Fruit fly (Drosophila melanogaster) whole organism, embryonic: ENCODE results near the gene ihog.

Experiments used
- Antp ChIP-seq: fragments of 200-800 bp; sonication (Bioruptor generic); optimal IDR thresholded peaks from 3 replicates; lab custom pipeline; 2016; ENCODE audit warnings: missing biosample characterization, missing genetic modification characterization
- B-H2 ChIP-seq: fragments of 200-800 bp; sonication (Bioruptor generic); optimal IDR thresholded peaks from 2 replicates; lab custom pipeline; 2018; ENCODE audit warnings: missing biosample characterization, mild to moderate bottlenecking, missing genetic modification characterization
- CG11247 ChIP-seq: fragments of 200-800 bp; sonication (Bioruptor generic); IDR thresholded peaks from 2 replicates; pipeline ENCODE4 v1.3.6; 2022; ENCODE audit warnings: missing biosample characterization, missing genetic modification characterization
- CG11504 ChIP-seq: fragments of 200-800 bp; sonication (Bioruptor generic); optimal IDR thresholded peaks from 3 replicates; lab custom pipeline; 2019; ENCODE audit warnings: missing biosample characterization, mild to moderate bottlenecking, missing genetic modification characterization, moderate library complexity
- CG12769 ChIP-seq: fragments of 200-800 bp; sonication (Bioruptor generic); optimal IDR thresholded peaks from 2 replicates; lab custom pipeline; 2019; ENCODE audit warnings: missing biosample characterization, mild to moderate bottlenecking, missing genetic modification characterization, moderate library complexity
- CG13775 ChIP-seq: fragments of 200-800 bp; sonication (Bioruptor generic); optimal IDR thresholded peaks from 3 replicates; lab custom pipeline; 2017; ENCODE audit warnings: missing biosample characterization, mild to moderate bottlenecking, missing genetic modification characterization
- CG1603 ChIP-seq: fragments of 200-800 bp; sonication (Bioruptor generic); optimal IDR thresholded peaks from 2 replicates; lab custom pipeline; 2019; ENCODE audit warnings: missing biosample characterization, mild to moderate bottlenecking, missing genetic modification characterization, moderate library complexity
- CG16779 ChIP-seq: fragments of 200-800 bp; sonication (Bioruptor generic); IDR thresholded peaks from 2 replicates; pipeline ENCODE4 v1.3.6; 2022; ENCODE audit warnings: missing biosample characterization, missing genetic modification characterization
- CG17359 ChIP-seq: fragments of 200-800 bp; sonication (Bioruptor generic); optimal IDR thresholded peaks from 3 replicates; lab custom pipeline; 2018; ENCODE audit warnings: missing biosample characterization, mild to moderate bottlenecking, missing genetic modification characterization, moderate library complexity
- CG17385 ChIP-seq: fragments of 200-800 bp; sonication (Bioruptor generic); optimal IDR thresholded peaks from 3 replicates; lab custom pipeline; 2018; ENCODE audit warnings: missing biosample characterization, mild to moderate bottlenecking, missing genetic modification characterization
- CG18476 ChIP-seq: fragments of 200-800 bp; sonication (Bioruptor generic); optimal IDR thresholded peaks from 2 replicates; lab custom pipeline; 2016; ENCODE audit warnings: missing biosample characterization, mild to moderate bottlenecking, missing genetic modification characterization
- CG18599 ChIP-seq: fragments of 200-800 bp; sonication (Bioruptor generic); optimal IDR thresholded peaks from 3 replicates; lab custom pipeline; 2017; ENCODE audit warnings: missing biosample characterization, missing genetic modification characterization, mild to moderate bottlenecking, moderate library complexity, missing genetic modification reagents
- CG2712 ChIP-seq: fragments of 200-800 bp; optimal IDR thresholded peaks from 3 replicates; lab custom pipeline; 2019; ENCODE audit warnings: missing biosample characterization, mild to moderate bottlenecking, missing genetic modification characterization, moderate library complexity
- CG31388 ChIP-seq: fragments of 200-800 bp; sonication (Bioruptor generic); optimal IDR thresholded peaks from 2 replicates; lab custom pipeline; 2016; ENCODE audit warnings: missing biosample characterization, missing genetic modification characterization
- CG34376 ChIP-seq: fragments of 200-800 bp; sonication (Bioruptor generic); optimal IDR thresholded peaks from 2 replicates; lab custom pipeline; 2018; ENCODE audit warnings: missing biosample characterization, mild to moderate bottlenecking, missing genetic modification characterization
- CG4820 ChIP-seq: fragments of 200-800 bp; sonication (Bioruptor generic); optimal IDR thresholded peaks from 3 replicates; lab custom pipeline; 2016; ENCODE audit warnings: missing biosample characterization, missing genetic modification characterization
- CG6765 ChIP-seq: fragments of 200-800 bp; sonication (Bioruptor generic); optimal IDR thresholded peaks from 3 replicates; lab custom pipeline; 2017; ENCODE audit warnings: missing biosample characterization, mild to moderate bottlenecking, missing genetic modification characterization
- CG7372 ChIP-seq: fragments of 200-800 bp; sonication (Bioruptor generic); IDR thresholded peaks from 2 replicates; pipeline ENCODE4 v1.3.6; 2022; ENCODE audit warnings: missing biosample characterization, missing genetic modification characterization
- CG7786 ChIP-seq: fragments of 200-800 bp; sonication (Bioruptor generic); optimal IDR thresholded peaks from 2 replicates; lab custom pipeline; 2016; ENCODE audit warnings: missing biosample characterization, missing genetic modification characterization
- CG7928 ChIP-seq: fragments of 200-800 bp; sonication (Bioruptor generic); optimal IDR thresholded peaks from 2 replicates; lab custom pipeline; 2017; ENCODE audit warnings: missing biosample characterization, mild to moderate bottlenecking, missing genetic modification characterization
- CG8944 ChIP-seq: fragments of 200-800 bp; sonication (Bioruptor generic); optimal IDR thresholded peaks from 3 replicates; lab custom pipeline; 2016; ENCODE audit warnings: missing biosample characterization, missing genetic modification characterization
- Camta ChIP-seq: fragments of 200-800 bp; sonication (Bioruptor generic); optimal IDR thresholded peaks from 2 replicates; lab custom pipeline; 2016; ENCODE audit warnings: missing biosample characterization, missing genetic modification characterization
- Dek ChIP-seq: fragments of 200-800 bp; sonication (Bioruptor generic); optimal IDR thresholded peaks from 3 replicates; lab custom pipeline; 2019; ENCODE audit warnings: missing biosample characterization, mild to moderate bottlenecking, missing genetic modification characterization, moderate library complexity
- Fer1 ChIP-seq: fragments of 200-800 bp; sonication (Bioruptor generic); optimal IDR thresholded peaks from 2 replicates; lab custom pipeline; 2017; ENCODE audit warnings: missing biosample characterization, mild to moderate bottlenecking, missing genetic modification characterization
- Gug ChIP-seq: fragments of 200-800 bp; sonication (Bioruptor generic); IDR thresholded peaks from 4 replicates; pipeline ENCODE4 v1.3.6; 2022; ENCODE audit warnings: missing biosample characterization, missing genetic modification characterization
- HLH54F ChIP-seq: fragments of 200-800 bp; sonication (Bioruptor generic); optimal IDR thresholded peaks from 3 replicates; lab custom pipeline; 2016; ENCODE audit warnings: missing biosample characterization, missing genetic modification characterization
- HLHmδ ChIP-seq: fragments of 200-800 bp; sonication (Bioruptor generic); optimal IDR thresholded peaks from 2 replicates; lab custom pipeline; 2018; ENCODE audit warnings: missing biosample characterization, mild to moderate bottlenecking, missing genetic modification characterization, moderate library complexity
- Hmr ChIP-seq: fragments of 200-800 bp; sonication (Bioruptor generic); optimal IDR thresholded peaks from 3 replicates; lab custom pipeline; 2017; ENCODE audit warnings: mild to moderate bottlenecking, missing biosample characterization, missing genetic modification reagents, missing genetic modification characterization
- NFAT ChIP-seq: fragments of 200-800 bp; sonication (Bioruptor generic); IDR thresholded peaks from 2 replicates; pipeline ENCODE4 v1.3.6; 2022; ENCODE audit warnings: missing biosample characterization, missing genetic modification characterization
- Neu2 ChIP-seq: fragments of 200-800 bp; sonication (Bioruptor generic); optimal IDR thresholded peaks from 3 replicates; lab custom pipeline; 2016; ENCODE audit warnings: missing biosample characterization, missing genetic modification characterization, borderline replicate concordance
- Oaz ChIP-seq: fragments of 200-800 bp; sonication (Bioruptor generic); IDR thresholded peaks from 2 replicates; pipeline ENCODE4 v1.3.6; 2022; ENCODE audit warnings: missing biosample characterization, missing genetic modification characterization
- Rfx ChIP-seq: fragments of 200-800 bp; sonication (Bioruptor generic); IDR thresholded peaks from 2 replicates; pipeline ENCODE4 v1.3.6; 2022; ENCODE audit warnings: missing biosample characterization, missing genetic modification characterization
- Xrp1 ChIP-seq: fragments of 200-800 bp; sonication (Bioruptor generic); IDR thresholded peaks from 2 replicates; pipeline ENCODE4 v1.3.6; 2022; ENCODE audit warnings: missing biosample characterization, missing genetic modification characterization
- abd-A ChIP-seq: fragments of 200-800 bp; sonication (Bioruptor generic); optimal IDR thresholded peaks from 3 replicates; lab custom pipeline; 2019; ENCODE audit warnings: missing biosample characterization, mild to moderate bottlenecking, missing genetic modification characterization, moderate library complexity
- ci ChIP-seq: fragments of 200-800 bp; sonication (Bioruptor generic); IDR thresholded peaks from 3 replicates; pipeline ENCODE4 v1.3.6; 2022; ENCODE audit warnings: missing biosample characterization, missing genetic modification characterization
- en ChIP-seq: fragments of 200-800 bp; sonication (Bioruptor generic); optimal IDR thresholded peaks from 2 replicates; lab custom pipeline; 2016; ENCODE audit warnings: missing biosample characterization, missing genetic modification characterization
- fd3F ChIP-seq: fragments of 200-800 bp; sonication (Bioruptor generic); optimal IDR thresholded peaks from 2 replicates; lab custom pipeline; 2018; ENCODE audit warnings: missing biosample characterization, mild to moderate bottlenecking, missing genetic modification characterization, moderate library complexity
- grau ChIP-seq: fragments of 200-800 bp; optimal IDR thresholded peaks from 3 replicates; lab custom pipeline; 2019; ENCODE audit warnings: missing biosample characterization, mild to moderate bottlenecking, missing genetic modification characterization, moderate library complexity
- klu ChIP-seq: fragments of 200-800 bp; sonication (Bioruptor generic); IDR thresholded peaks from 2 replicates; pipeline ENCODE4 v1.3.6; 2022; ENCODE audit warnings: missing biosample characterization, missing genetic modification characterization
- lmd ChIP-seq: fragments of 200-800 bp; sonication (Bioruptor generic); IDR thresholded peaks from 2 replicates; pipeline ENCODE4 v1.3.6; 2022; ENCODE audit warnings: missing biosample characterization, missing genetic modification characterization
- nerfin-1 ChIP-seq: fragments of 200-800 bp; sonication (Bioruptor generic); optimal IDR thresholded peaks from 3 replicates; lab custom pipeline; 2019; ENCODE audit warnings: missing biosample characterization, mild to moderate bottlenecking, missing genetic modification characterization, moderate library complexity
- pfk ChIP-seq: fragments of 200-800 bp; sonication (Bioruptor generic); optimal IDR thresholded peaks from 2 replicates; lab custom pipeline; 2018; ENCODE audit warnings: missing biosample characterization, mild to moderate bottlenecking, missing genetic modification characterization, moderate library complexity
- pnt ChIP-seq: fragments of 200-800 bp; sonication (Bioruptor generic); optimal IDR thresholded peaks from 3 replicates; lab custom pipeline; 2016; ENCODE audit warnings: missing biosample characterization, missing genetic modification characterization
- pros ChIP-seq: fragments of 200-800 bp; sonication (Bioruptor generic); optimal IDR thresholded peaks from 3 replicates; lab custom pipeline; 2019; ENCODE audit warnings: missing biosample characterization, mild to moderate bottlenecking, missing genetic modification characterization, moderate library complexity
- pzg ChIP-seq: fragments of 200-800 bp; sonication (Bioruptor generic); optimal IDR thresholded peaks from 3 replicates; lab custom pipeline; 2018; ENCODE audit warnings: missing biosample characterization, mild to moderate bottlenecking, missing genetic modification characterization, moderate library complexity
- row ChIP-seq: fragments of 200-800 bp; sonication (Bioruptor generic); IDR thresholded peaks from 3 replicates; pipeline ENCODE4 v1.3.6; 2022; ENCODE audit warnings: missing biosample characterization, missing genetic modification characterization
- sima ChIP-seq: fragments of 200-800 bp; sonication (Bioruptor generic); optimal IDR thresholded peaks from 2 replicates; lab custom pipeline; 2016; ENCODE audit warnings: missing biosample characterization, missing genetic modification characterization
- sna ChIP-seq: fragments of 200-800 bp; sonication (Bioruptor generic); IDR thresholded peaks from 2 replicates; pipeline ENCODE4 v1.3.6; 2022; ENCODE audit warnings: missing biosample characterization, missing genetic modification characterization; ENCODE audit not compliant: partially characterized antibody
- z ChIP-seq: fragments of 200-800 bp; sonication (Bioruptor generic); IDR thresholded peaks from 3 replicates; pipeline ENCODE4 v1.3.6; 2022; ENCODE audit warnings: missing biosample characterization, missing genetic modification characterization

Gene ihog

DNA sequence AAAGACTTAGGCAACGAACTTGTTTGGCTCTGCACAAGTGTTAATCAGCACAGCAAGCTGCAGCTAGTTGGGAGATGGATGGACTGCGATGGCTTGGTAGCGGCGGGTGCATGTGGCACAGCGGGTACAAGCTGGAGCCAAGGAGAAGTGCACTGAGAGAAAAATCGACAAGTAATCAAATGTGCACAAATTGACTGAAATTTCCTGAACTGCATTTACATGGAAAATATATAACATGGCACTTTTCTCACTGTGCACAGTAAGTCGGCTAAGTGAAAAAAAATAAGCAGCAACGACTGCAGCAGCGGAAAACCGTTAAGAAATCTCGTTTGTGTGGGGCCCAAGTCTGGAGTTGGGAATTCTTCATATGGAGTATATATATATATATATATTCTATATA, 42.5 kb upstream of the ihog start (continued):
- TF ChIP-seq row (peak; percentile 25; the same call in 1 of the 3 replicates), CG2712 (tag; lab: Kevin White, UChicago) (no peak), B-H2 (no peak), Xrp1 (GFP tag; lab: Robert Waterston, UW) (peak; percentile 32; the same call in 1 of the 2 replicates), lmd (GFP tag; lab: Robert Waterston, UW) (0 out of 2 replicates have a peak, but pooled peaks have one; percentile 8), CG11247 (GFP tag; lab: Robert Waterston, UW) (0 out of 2 replicates have a peak, but pooled peaks have one; percentile 56)

DNA sequence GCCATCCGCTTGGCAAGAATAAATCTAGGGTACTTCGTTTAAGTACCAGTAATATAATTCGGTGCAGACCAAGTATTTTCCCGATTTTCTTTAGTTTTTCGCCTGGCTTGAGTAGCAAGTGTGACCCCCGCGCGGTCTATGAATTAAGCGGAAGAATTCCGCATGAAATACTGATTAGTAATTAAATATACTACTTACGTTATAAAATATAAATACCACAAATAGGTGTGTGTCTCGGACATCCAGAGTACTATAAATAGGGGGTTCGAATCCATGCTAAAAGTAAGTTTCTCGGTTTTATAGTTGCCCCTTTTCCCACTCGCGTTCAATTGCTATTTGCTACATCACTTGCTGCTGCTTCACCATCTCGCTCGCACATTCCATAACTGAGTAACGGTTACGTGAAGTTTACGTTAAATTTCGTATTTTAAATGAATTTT, 23.0 kb upstream of the ihog start, which contains the start of gene snRNP-U1-70K:
Gene snRNP-U1-70K, minus strand, starts transcription at position 141 of the 440 bp plus-strand sequence.
- TF ChIP-seq Antp (GFP tag; lab: Kevin White, UChicago) = no peak
- peak; percentile 19; the same call in 1 of the 2 replicates for TF ChIP-seq CG11247 (GFP tag; lab: Robert Waterston, UW)
- TF ChIP-seq Rfx (GFP tag; lab: Robert Waterston, UW) = peak; percentile 50
- TF ChIP-seq nerfin-1 (tag; lab: Kevin White, UChicago) = peak; percentile 87
- no peak for TF ChIP-seq pfk
- TF ChIP-seq CG18599 (GFP tag; lab: Kevin White, UChicago) = no peak
- TF ChIP-seq Neu2 (GFP tag; lab: Kevin White, UChicago) = no peak
- TF ChIP-seq abd-A (tag; lab: Kevin White, UChicago) = no peak
- TF ChIP-seq CG7928 (GFP tag; lab: Kevin White, UChicago) = peak; percentile 46
- TF ChIP-seq CG4820 (GFP tag; lab: Kevin White, UChicago) = no peak
- no peak for TF ChIP-seq CG16779 (GFP tag; lab: Robert Waterston, UW)
- TF ChIP-seq CG31388 (GFP tag; lab: Kevin White, UChicago) = no peak
- no peak for TF ChIP-seq pros
- TF ChIP-seq pzg (GFP tag; lab: Kevin White, UChicago) = peak; percentile 97
- no peak for TF ChIP-seq CG34376 (GFP tag; lab: Kevin White, UChicago)
- no peak; the same call in 1 of the 2 replicates for TF ChIP-seq CG7372 (GFP tag; lab: Robert Waterston, UW)
- no peak for TF ChIP-seq klu (GFP tag; lab: Robert Waterston, UW)
- TF ChIP-seq CG13775 (GFP tag; lab: Kevin White, UChicago) = no peak
- no peak for TF ChIP-seq Camta (GFP tag; lab: Kevin White, UChicago)
- TF ChIP-seq en (GFP tag; lab: Kevin White, UChicago) = no peak
- peak; percentile 20; the same call in 1 of the 4 replicates for TF ChIP-seq Gug
- no peak for TF ChIP-seq CG17385 (GFP tag; lab: Kevin White, UChicago)
- no peak for TF ChIP-seq CG12769
- 0 out of 2 replicates have a peak, but pooled peaks have one; percentile 23 for TF ChIP-seq NFAT
- no peak for TF ChIP-seq pnt (GFP tag; lab: Kevin White, UChicago)
- TF ChIP-seq Dek = peak; percentile 66
- TF ChIP-seq CG8944 (GFP tag; lab: Kevin White, UChicago) = no peak
- TF ChIP-seq CG18476 (GFP tag; lab: Kevin White, UChicago) = no peak
- TF ChIP-seq HLH54F (GFP tag; lab: Kevin White, UChicago) = no peak
- TF ChIP-seq Hmr (GFP tag; lab: Kevin White, UChicago) = peak; percentile 82
- TF ChIP-seq B-H2 = no peak
- TF ChIP-seq sima (GFP tag; lab: Kevin White, UChicago) = no peak
- TF ChIP-seq HLHmδ = no peak
- TF ChIP-seq sna (GFP tag; lab: Robert Waterston, UW) = no peak
- no peak for TF ChIP-seq z (GFP tag; lab: Robert Waterston, UW)
- TF ChIP-seq CG1603 = no peak
- no peak for TF ChIP-seq CG17359 (tag; lab: Kevin White, UChicago)
- no peak for TF ChIP-seq fd3F (GFP tag; lab: Kevin White, UChicago)
- TF ChIP-seq CG6765 (GFP tag; lab: Kevin White, UChicago) = no peak
- TF ChIP-seq grau (tag; lab: Kevin White, UChicago) = no peak
- TF ChIP-seq Fer1 (GFP tag; lab: Kevin White, UChicago) = no peak
- no peak for TF ChIP-seq CG11504 (tag; lab: Kevin White, UChicago)
- peak; percentile 79 for TF ChIP-seq ci (GFP tag; lab: Robert Waterston, UW)
- TF ChIP-seq Oaz (GFP tag; lab: Robert Waterston, UW) = no peak
- no peak for TF ChIP-seq CG7786
